Fruit fly (Drosophila melanogaster) whole organism, pupa: ENCODE results near the gene GstD9.

Source experiments
- CG10348 ChIP-seq: fragments of 200-800 bp; sonication (Bioruptor generic); IDR thresholded peaks from 2 replicates; pipeline ENCODE4 v1.3.6; 2022; ENCODE audit warnings: missing biosample characterization, missing genetic modification characterization
- CG12605 ChIP-seq: fragments of 200-800 bp; sonication (Bioruptor generic); IDR thresholded peaks from 2 replicates; pipeline ENCODE4 v1.3.6; 2022; ENCODE audit warnings: missing biosample characterization, missing genetic modification characterization
- CG13204 ChIP-seq: fragments of 200-800 bp; sonication (Bioruptor generic); optimal IDR thresholded peaks from 2 replicates; lab custom pipeline; 2018; ENCODE audit warnings: missing biosample characterization, mild to moderate bottlenecking, missing genetic modification characterization, moderate library complexity
- CG14655 ChIP-seq: fragments of 200-800 bp; sonication (Bioruptor generic); optimal IDR thresholded peaks from 3 replicates; lab custom pipeline; 2017; ENCODE audit warnings: mild to moderate bottlenecking, missing biosample characterization, missing genetic modification reagents, missing genetic modification characterization
- CG15710 ChIP-seq: fragments of 200-800 bp; sonication (Bioruptor generic); optimal IDR thresholded peaks from 2 replicates; lab custom pipeline; 2018; ENCODE audit warnings: missing biosample characterization, mild to moderate bottlenecking, missing genetic modification characterization, moderate library complexity
- CG17806 ChIP-seq: fragments of 200-800 bp; sonication (Bioruptor generic); optimal IDR thresholded peaks from 2 replicates; lab custom pipeline; 2018; ENCODE audit warnings: missing biosample characterization, mild to moderate bottlenecking, missing genetic modification characterization, moderate library complexity
- CG32121 ChIP-seq: fragments of 200-800 bp; sonication (Bioruptor generic); IDR thresholded peaks from 2 replicates; pipeline ENCODE4 v1.3.6; 2022; ENCODE audit warnings: missing biosample characterization, missing genetic modification characterization
- CG34367 ChIP-seq: fragments of 200-800 bp; sonication (Bioruptor generic); optimal IDR thresholded peaks from 2 replicates; lab custom pipeline; 2018; ENCODE audit warnings: missing biosample characterization, mild to moderate bottlenecking, missing genetic modification characterization
- CG4496 ChIP-seq: fragments of 200-800 bp; sonication (Bioruptor generic); IDR thresholded peaks from 3 replicates; pipeline ENCODE4 v1.3.6; 2022; ENCODE audit warnings: missing biosample characterization, missing genetic modification characterization
- CG8159 ChIP-seq: fragments of 200-800 bp; sonication (Bioruptor generic); optimal IDR thresholded peaks from 3 replicates; lab custom pipeline; 2018; ENCODE audit warnings: missing biosample characterization, mild to moderate bottlenecking, missing genetic modification characterization, moderate library complexity
- CG8301 ChIP-seq: fragments of 200-800 bp; sonication (Bioruptor generic); optimal IDR thresholded peaks from 2 replicates; lab custom pipeline; 2018; ENCODE audit warnings: missing biosample characterization, mild to moderate bottlenecking, missing genetic modification characterization
- CG9948 ChIP-seq: fragments of 200-800 bp; sonication (Bioruptor generic); optimal IDR thresholded peaks from 2 replicates; lab custom pipeline; 2018; ENCODE audit warnings: missing biosample characterization, mild to moderate bottlenecking, missing genetic modification characterization, moderate library complexity
- D1 ChIP-seq: fragments of 200-800 bp; sonication (Bioruptor generic); optimal IDR thresholded peaks from 2 replicates; lab custom pipeline; 2018; ENCODE audit warnings: missing biosample characterization, mild to moderate bottlenecking, missing genetic modification characterization, moderate library complexity
- EcR ChIP-seq: fragments of 200-800 bp; sonication (Bioruptor generic); optimal IDR thresholded peaks from 3 replicates; lab custom pipeline; 2019; ENCODE audit warnings: missing biosample characterization, missing genetic modification characterization, mild to moderate bottlenecking, moderate library complexity, missing genetic modification reagents
- Ets98B ChIP-seq: fragments of 200-800 bp; sonication (Bioruptor generic); IDR thresholded peaks from 2 replicates; pipeline ENCODE4 v1.3.6; 2022; ENCODE audit warnings: missing biosample characterization, missing genetic modification characterization
- Pif1A ChIP-seq: fragments of 200-800 bp; sonication (Bioruptor generic); optimal IDR thresholded peaks from 3 replicates; lab custom pipeline; 2016; ENCODE audit warnings: missing biosample characterization, missing genetic modification characterization
- Pif1B ChIP-seq: fragments of 200-800 bp; sonication (Bioruptor generic); optimal IDR thresholded peaks from 3 replicates; lab custom pipeline; 2016; ENCODE audit warnings: missing biosample characterization, missing genetic modification characterization
- Snoo ChIP-seq: fragments of 200-800 bp; sonication (Bioruptor generic); optimal IDR thresholded peaks from 3 replicates; lab custom pipeline; 2017; ENCODE audit warnings: missing biosample characterization, mild to moderate bottlenecking, missing genetic modification characterization, inconsistent platforms
- fd96Ca ChIP-seq: fragments of 200-800 bp; sonication (Bioruptor generic); IDR thresholded peaks from 3 replicates; pipeline ENCODE4 v1.3.6; 2022; ENCODE audit warnings: missing biosample characterization, missing genetic modification characterization
- gl ChIP-seq: fragments of 200-800 bp; sonication (Bioruptor generic); optimal IDR thresholded peaks from 2 replicates; lab custom pipeline; 2018; ENCODE audit warnings: missing biosample characterization, mild to moderate bottlenecking, missing genetic modification characterization
- rn ChIP-seq: fragments of 200-800 bp; sonication (Bioruptor generic); IDR thresholded peaks from 2 replicates; pipeline ENCODE4 v1.3.6; 2022; ENCODE audit warnings: missing biosample characterization, missing genetic modification characterization

GstD9 gene

dm6 chr3R:12344914-12345549, 22.3 kb downstream of the GstD9 start:
- TF ChIP-seq fd96Ca (GFP tag; lab: Robert Waterston, UW) (no peak), CG12605 (no peak), rn (GFP tag; lab: Robert Waterston, UW) (no peak), Snoo (tag; lab: Kevin White, UChicago) (no peak)

DNA sequence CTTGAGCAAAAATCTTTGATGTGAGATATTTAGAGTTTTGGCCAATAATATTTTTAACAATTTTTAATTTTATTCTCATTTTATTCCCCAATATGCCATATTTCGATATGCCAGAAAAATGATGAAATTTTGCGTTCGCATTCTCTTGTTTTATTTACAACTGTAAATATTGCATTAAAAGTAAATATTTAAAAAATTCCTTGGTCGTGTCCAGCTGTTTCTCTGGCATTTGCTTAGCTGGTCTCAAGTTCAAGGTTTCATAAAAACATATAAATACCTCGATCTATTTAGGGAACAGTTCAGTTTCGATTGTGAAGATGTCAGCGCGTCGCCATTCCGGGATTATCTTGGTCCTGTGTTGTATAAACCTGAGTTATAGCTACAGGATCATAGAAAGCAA, 26.0 kb downstream of the GstD9 start, which contains the start of gene Sgsf:
Gene Sgsf (plus strand): TSS at position 301 of the 400 bp plus-strand sequence.
- no peak for TF ChIP-seq Ets98B (GFP tag; lab: Robert Waterston, UW)
- TF ChIP-seq CG17806 (tag; lab: Kevin White, UChicago): no peak
- no peak for TF ChIP-seq EcR (GFP tag; lab: Kevin White, UChicago)
- TF ChIP-seq gl (tag; lab: Kevin White, UChicago): no peak
- TF ChIP-seq CG9948: no peak
- no peak for TF ChIP-seq CG8159
- TF ChIP-seq CG13204 (GFP tag; lab: Kevin White, UChicago): no peak
- no peak for TF ChIP-seq D1 (tag; lab: Kevin White, UChicago)
- no peak for TF ChIP-seq CG4496 (GFP tag; lab: Robert Waterston, UW)
- TF ChIP-seq CG32121 (GFP tag; lab: Robert Waterston, UW): no peak
- no peak for TF ChIP-seq CG15710
- TF ChIP-seq, all 21 proteins: peak for 0

DNA sequence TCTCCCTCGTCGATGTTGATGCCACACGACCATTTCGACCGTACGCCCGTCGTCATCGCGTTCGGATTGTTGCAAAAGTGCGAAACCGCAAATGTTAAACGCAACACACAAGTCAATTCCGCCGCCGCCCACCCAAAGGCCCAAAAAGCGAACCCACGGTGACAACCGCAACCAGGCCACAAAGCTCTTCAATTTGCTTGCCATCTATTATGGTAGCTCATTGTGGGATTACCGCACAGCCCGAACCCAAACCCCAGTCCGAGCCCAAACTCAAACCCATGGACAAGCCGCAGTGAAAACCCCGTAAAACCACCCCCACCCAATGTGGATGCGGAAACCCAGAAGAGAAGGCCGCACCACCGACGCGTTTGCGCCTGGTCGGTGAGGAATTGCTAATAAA, 37.5 kb downstream of the GstD9 start:
- no peak for TF ChIP-seq CG9948
- no peak for TF ChIP-seq CG32121 (GFP tag; lab: Robert Waterston, UW)
- no peak for TF ChIP-seq CG4496 (GFP tag; lab: Robert Waterston, UW)
- no peak for TF ChIP-seq D1 (tag; lab: Kevin White, UChicago)
- no peak for TF ChIP-seq EcR (GFP tag; lab: Kevin White, UChicago)
- TF ChIP-seq CG34367: no peak

DNA sequence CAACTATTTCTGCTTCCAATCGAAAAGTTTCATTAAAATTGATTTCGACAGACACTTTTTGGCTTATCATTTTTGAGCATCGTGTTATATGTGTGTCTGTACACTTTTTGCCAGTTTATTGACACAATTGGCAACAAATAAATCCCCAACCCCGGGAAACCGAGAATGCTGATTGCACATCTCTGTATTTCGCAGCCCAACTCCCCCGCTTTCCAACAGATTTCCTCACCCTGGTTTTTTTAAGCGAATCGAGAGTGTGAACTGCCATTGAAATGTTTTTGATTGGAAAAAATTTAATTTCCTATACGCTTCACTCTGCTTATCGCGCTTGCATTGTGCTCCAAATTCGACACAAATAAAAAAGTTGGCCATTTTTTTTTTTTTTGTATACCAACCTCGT, 40.5 kb downstream of the GstD9 start:
- TF ChIP-seq CG34367: no peak
- TF ChIP-seq Pif1B (GFP tag; lab: Kevin White, UChicago): no peak
- no peak for TF ChIP-seq rn (GFP tag; lab: Robert Waterston, UW)
- no peak for TF ChIP-seq CG14655 (GFP tag; lab: Kevin White, UChicago)
- no peak for TF ChIP-seq CG10348 (GFP tag; lab: Robert Waterston, UW)

DNA sequence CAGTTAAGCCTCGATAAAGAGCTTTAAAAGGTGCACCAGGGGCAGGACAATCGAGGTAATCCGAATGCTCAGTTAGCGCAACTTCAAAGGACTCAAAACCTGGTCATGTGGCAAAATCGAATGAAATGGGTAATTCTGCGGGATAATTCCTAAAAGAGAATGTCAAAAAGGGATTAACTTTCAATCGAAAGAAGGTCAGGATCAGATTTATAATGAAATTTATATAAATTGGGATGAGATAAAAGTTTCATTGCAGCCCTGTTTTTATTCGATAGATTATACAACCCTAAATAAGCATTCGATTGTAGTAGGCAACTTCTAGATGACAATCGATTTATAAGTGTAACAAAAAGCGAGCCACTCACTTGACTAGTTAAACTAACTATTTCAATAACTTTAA, 44.1 kb downstream of the GstD9 start, which contains the start of gene CG10013:
Gene CG10013 (plus strand): TSS at position 301 of the 400 bp plus-strand sequence.
- TF ChIP-seq CG12605 (no peak), Pif1B (GFP tag; lab: Kevin White, UChicago) (no peak), gl (tag; lab: Kevin White, UChicago) (no peak), CG13204 (GFP tag; lab: Kevin White, UChicago) (no peak), CG32121 (GFP tag; lab: Robert Waterston, UW) (no peak), Snoo (tag; lab: Kevin White, UChicago) (no peak), CG8159 (no peak), Pif1A (GFP tag; lab: Kevin White, UChicago) (no peak), CG34367 (no peak), D1 (tag; lab: Kevin White, UChicago) (no peak), CG14655 (GFP tag; lab: Kevin White, UChicago) (no peak), CG17806 (tag; lab: Kevin White, UChicago) (no peak), Ets98B (GFP tag; lab: Robert Waterston, UW) (no peak), rn (GFP tag; lab: Robert Waterston, UW) (no peak), EcR (GFP tag; lab: Kevin White, UChicago) (no peak), CG4496 (GFP tag; lab: Robert Waterston, UW) (no peak), CG10348 (GFP tag; lab: Robert Waterston, UW) (no peak), CG9948 (no peak), fd96Ca (GFP tag; lab: Robert Waterston, UW) (no peak), CG8301 (tag; lab: Kevin White, UChicago) (no peak)
- TF ChIP-seq, all 21 proteins: peak for 0

dm6 chr3R:12317325-12317724, 50.0 kb downstream of the GstD9 start:
- TF ChIP-seq rn (GFP tag; lab: Robert Waterston, UW) (no peak), CG4496 (GFP tag; lab: Robert Waterston, UW) (no peak), Snoo (tag; lab: Kevin White, UChicago) (no peak), EcR (GFP tag; lab: Kevin White, UChicago) (no peak), CG32121 (GFP tag; lab: Robert Waterston, UW) (no peak), CG8301 (tag; lab: Kevin White, UChicago) (no peak), CG17806 (tag; lab: Kevin White, UChicago) (no peak), Pif1B (GFP tag; lab: Kevin White, UChicago) (no peak), gl (tag; lab: Kevin White, UChicago) (no peak)
- TF ChIP-seq, all 21 proteins: peak for 0

DNA sequence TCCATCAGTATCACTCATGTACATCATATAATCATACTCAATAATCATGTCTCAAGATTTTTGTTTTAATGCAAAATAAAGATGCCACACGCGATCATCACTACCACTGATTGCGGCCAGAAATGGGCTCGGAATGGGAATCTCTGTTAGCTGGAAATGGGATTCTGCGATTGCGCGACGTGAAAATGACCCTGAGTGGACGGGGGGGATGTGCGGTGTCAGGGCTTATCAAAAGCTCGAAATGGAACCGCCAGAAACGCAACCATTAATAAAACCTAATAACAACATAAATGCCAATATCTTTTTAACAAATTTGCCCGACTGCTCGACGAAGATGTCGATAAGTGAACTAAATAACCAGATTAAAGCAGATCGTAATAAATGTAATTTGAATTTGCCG, 50.9 kb downstream of the GstD9 start:
- TF ChIP-seq CG34367: no peak
- TF ChIP-seq CG17806 (tag; lab: Kevin White, UChicago): no peak
- TF ChIP-seq CG14655 (GFP tag; lab: Kevin White, UChicago): no peak
- TF ChIP-seq CG12605: no peak
- TF ChIP-seq CG8159: no peak
- no peak for TF ChIP-seq CG32121 (GFP tag; lab: Robert Waterston, UW)
- TF ChIP-seq CG13204 (GFP tag; lab: Kevin White, UChicago): no peak
- no peak for TF ChIP-seq CG9948
- TF ChIP-seq Ets98B (GFP tag; lab: Robert Waterston, UW): no peak
